Worm (Caenorhabditis elegans) whole organism, L3 larva: ENCODE data around the gene fbxl-4.

Source experiments
- R02D3.7 ChIP-seq: fragments of 150-350 bp; optimal IDR thresholded peaks from 2 replicates; lab custom pipeline; 2014; ENCODE audit warnings: missing biosample characterization, missing genetic modification characterization
- ZK546.5 ChIP-seq: sonication (generic microtip); optimal IDR thresholded peaks from 2 replicates; lab custom pipeline; 2017; ENCODE audit warnings: missing biosample characterization, missing genetic modification characterization
- aly-2 ChIP-seq: fragments of 150-350 bp; optimal IDR thresholded peaks from 2 replicates; lab custom pipeline; 2014; ENCODE audit warnings: missing biosample characterization, missing genetic modification characterization
- ama-1 ChIP-seq: fragments of 150-350 bp; optimal IDR thresholded peaks from 2 replicates; lab custom pipeline; 2018
- ceh-28 ChIP-seq: fragments of 150-350 bp; optimal IDR thresholded peaks from 2 replicates; lab custom pipeline; 2014; ENCODE audit warnings: missing biosample characterization, missing genetic modification reagents, missing genetic modification characterization
- ceh-82 ChIP-seq: fragments of 150-350 bp; optimal IDR thresholded peaks from 2 replicates; lab custom pipeline; 2014; ENCODE audit warnings: missing biosample characterization, missing genetic modification characterization
- egl-27 ChIP-seq: sonication (generic microtip); optimal IDR thresholded peaks from 4 replicates; lab custom pipeline; 2017; ENCODE audit warnings: missing biosample characterization, missing genetic modification reagents, missing genetic modification characterization
- egl-5 ChIP-seq: fragments of 150-350 bp; optimal IDR thresholded peaks from 2 replicates; lab custom pipeline; 2017; ENCODE audit warnings: missing biosample characterization, missing genetic modification reagents, missing genetic modification characterization, inconsistent platforms
- elt-2 ChIP-seq: sonication (generic microtip); optimal IDR thresholded peaks from 2 replicates; lab custom pipeline; 2016; ENCODE audit warnings: missing genetic modification reagents, mild to moderate bottlenecking, missing genetic modification characterization, missing compliant biosample characterization
- elt-3 ChIP-seq, 3 experiments: fragments of 150-350 bp in 1 of 3; sonication (generic microtip) in 2 of 3; optimal IDR thresholded peaks; 2 replicates in 2 of 3; 4 replicates in 1 of 3; lab custom pipeline; 2014 to 2017; ENCODE audit warnings: missing biosample characterization in 3 of 3, missing genetic modification characterization in 3 of 3
- fkh-10 ChIP-seq: sonication (generic microtip); optimal IDR thresholded peaks from 2 replicates; lab custom pipeline; 2017; ENCODE audit warnings: missing biosample characterization, missing genetic modification reagents, missing genetic modification characterization
- fos-1 ChIP-seq: fragments of 150-350 bp; optimal IDR thresholded peaks from 2 replicates; lab custom pipeline; 2014; ENCODE audit warnings: missing biosample characterization, missing genetic modification characterization
- hmg-11 ChIP-seq: sonication (generic microtip); optimal IDR thresholded peaks from 2 replicates; lab custom pipeline; 2016; ENCODE audit warnings: missing genetic modification characterization, missing compliant biosample characterization
- jun-1 ChIP-seq: fragments of 150-350 bp; optimal IDR thresholded peaks from 2 replicates; lab custom pipeline; 2014; ENCODE audit warnings: missing biosample characterization, missing genetic modification reagents, missing genetic modification characterization
- lin-15B ChIP-seq: fragments of 150-350 bp; optimal IDR thresholded peaks from 2 replicates; lab custom pipeline; 2014; ENCODE audit warnings: missing biosample characterization, missing genetic modification characterization
- lin-39 ChIP-seq: fragments of 150-350 bp; optimal IDR thresholded peaks from 2 replicates; lab custom pipeline; 2018; ENCODE audit warnings: missing biosample characterization, missing genetic modification reagents, missing genetic modification characterization
- lsy-12 ChIP-seq: sonication (generic microtip); optimal IDR thresholded peaks from 2 replicates; lab custom pipeline; 2016; ENCODE audit warnings: mild to moderate bottlenecking, missing genetic modification characterization, missing compliant biosample characterization
- mdl-1 ChIP-seq: fragments of 150-350 bp; optimal IDR thresholded peaks from 2 replicates; lab custom pipeline; 2014; ENCODE audit warnings: missing biosample characterization, missing genetic modification characterization
- nfya-1 ChIP-seq: sonication (generic microtip); optimal IDR thresholded peaks from 2 replicates; lab custom pipeline; 2017; ENCODE audit warnings: missing genetic modification characterization, mild to moderate bottlenecking, missing compliant biosample characterization, antibody characterized with exemption, moderate library complexity; ENCODE audit not compliant: insufficient read depth
- nhr-11 ChIP-seq: fragments of 150-350 bp; optimal IDR thresholded peaks from 2 replicates; lab custom pipeline; 2014; ENCODE audit warnings: missing biosample characterization, missing genetic modification characterization
- nhr-12 ChIP-seq: fragments of 150-350 bp; optimal IDR thresholded peaks from 2 replicates; lab custom pipeline; 2014; ENCODE audit warnings: missing biosample characterization, missing genetic modification characterization
- nhr-23 ChIP-seq: fragments of 150-350 bp; optimal IDR thresholded peaks from 2 replicates; lab custom pipeline; 2014; ENCODE audit warnings: missing biosample characterization, missing genetic modification reagents, missing genetic modification characterization
- nhr-25 ChIP-seq: sonication (generic microtip); optimal IDR thresholded peaks from 2 replicates; lab custom pipeline; 2017; ENCODE audit warnings: missing biosample characterization, missing genetic modification characterization
- nhr-28 ChIP-seq: fragments of 150-350 bp; optimal IDR thresholded peaks from 2 replicates; lab custom pipeline; 2014; ENCODE audit warnings: missing biosample characterization, missing genetic modification characterization
- nhr-43 ChIP-seq: sonication (generic microtip); optimal IDR thresholded peaks from 2 replicates; lab custom pipeline; 2016; ENCODE audit warnings: mild to moderate bottlenecking, missing genetic modification characterization, missing compliant biosample characterization; ENCODE audit not compliant: poor library complexity, severe bottlenecking
- nhr-76 ChIP-seq: fragments of 150-350 bp; sonication (generic microtip); optimal IDR thresholded peaks from 5 replicates; lab custom pipeline; 2014; ENCODE audit warnings: missing biosample characterization, missing genetic modification characterization
- nhr-77 ChIP-seq: fragments of 150-350 bp; optimal IDR thresholded peaks from 2 replicates; lab custom pipeline; 2014; ENCODE audit warnings: missing biosample characterization, missing genetic modification characterization
- pha-4 ChIP-seq: fragments of 150-350 bp; optimal IDR thresholded peaks from 2 replicates; lab custom pipeline; 2014; ENCODE audit warnings: missing biosample characterization, missing genetic modification reagents, missing genetic modification characterization
- pqm-1 ChIP-seq: fragments of 150-350 bp; optimal IDR thresholded peaks from 2 replicates; lab custom pipeline; 2017; ENCODE audit warnings: missing biosample characterization, missing genetic modification characterization, inconsistent platforms
- sea-2 ChIP-seq: fragments of 150-350 bp; sonication (generic microtip); optimal IDR thresholded peaks from 4 replicates; lab custom pipeline; 2014; ENCODE audit warnings: missing biosample characterization, missing genetic modification reagents, missing genetic modification characterization
- skn-1 ChIP-seq: fragments of 150-350 bp; optimal IDR thresholded peaks from 2 replicates; lab custom pipeline; 2014; ENCODE audit warnings: missing biosample characterization, missing genetic modification characterization
- snpc-4 ChIP-seq: fragments of 150-350 bp; optimal IDR thresholded peaks from 2 replicates; lab custom pipeline; 2014; ENCODE audit warnings: missing biosample characterization, missing genetic modification characterization
- ztf-11 ChIP-seq: fragments of 150-350 bp; optimal IDR thresholded peaks from 2 replicates; lab custom pipeline; 2014; ENCODE audit warnings: missing biosample characterization, missing genetic modification characterization

Gene fbxl-4

DNA sequence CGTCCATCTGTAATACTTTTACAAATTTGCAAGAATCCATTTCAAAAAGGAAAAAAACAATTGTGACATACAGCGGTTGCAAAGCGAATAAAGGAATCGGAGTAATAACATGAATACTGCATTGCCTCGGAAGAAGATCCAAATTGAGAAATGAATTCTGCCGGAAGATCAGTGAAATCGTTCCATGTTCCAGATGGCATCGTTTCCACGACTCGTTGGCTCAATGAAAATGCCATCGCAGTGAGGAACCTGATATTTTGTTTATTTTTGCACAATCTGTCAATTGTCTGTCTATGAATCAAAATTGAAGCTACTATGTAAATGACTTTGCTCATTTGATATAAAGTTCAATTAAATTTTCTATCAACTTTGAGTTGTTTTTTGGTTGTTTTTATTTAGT lies 42.0 kb downstream of the fbxl-4 start:
- no peak for TF ChIP-seq ceh-82 (tag; lab: Kevin White, UChicago)
- TF ChIP-seq egl-27, result no peak
- no peak for TF ChIP-seq nhr-11 (tag; lab: Kevin White, UChicago)
- TF ChIP-seq R02D3.7, result no peak
- TF ChIP-seq hmg-11, result no peak
- TF ChIP-seq nhr-43, result no peak
- TF ChIP-seq skn-1 (tag; lab: Kevin White, UChicago), result no peak
- TF ChIP-seq pqm-1 (tag; lab: Kevin White, UChicago), result no peak
- no peak for TF ChIP-seq snpc-4 (tag; lab: Kevin White, UChicago)
- TF ChIP-seq ama-1, result no peak
- no peak for TF ChIP-seq nhr-77 (tag; lab: Kevin White, UChicago)

DNA sequence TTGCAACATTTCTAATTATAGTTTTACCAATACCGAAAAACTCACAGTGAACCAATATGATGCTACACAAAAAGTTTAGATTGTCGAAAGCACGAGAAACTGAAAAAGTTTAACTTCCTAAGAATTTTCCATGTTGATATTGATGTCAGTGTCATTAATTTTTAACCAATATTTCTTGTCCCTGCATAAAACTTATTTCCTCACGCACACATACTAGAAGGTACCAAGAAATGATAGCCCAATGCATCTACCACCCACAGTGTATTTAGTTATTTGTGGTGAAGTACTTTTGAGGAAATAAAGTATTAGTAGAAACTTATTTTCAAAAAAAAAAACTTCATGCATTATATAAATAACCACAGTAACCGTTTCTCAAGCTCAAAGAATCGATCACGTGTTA lies 42.8 kb downstream of the fbxl-4 start, which contains the start of gene aexr-2:
Gene aexr-2 (minus strand): TSS at position 101 of the 400 bp plus-strand sequence.
- no peak for TF ChIP-seq R02D3.7

DNA sequence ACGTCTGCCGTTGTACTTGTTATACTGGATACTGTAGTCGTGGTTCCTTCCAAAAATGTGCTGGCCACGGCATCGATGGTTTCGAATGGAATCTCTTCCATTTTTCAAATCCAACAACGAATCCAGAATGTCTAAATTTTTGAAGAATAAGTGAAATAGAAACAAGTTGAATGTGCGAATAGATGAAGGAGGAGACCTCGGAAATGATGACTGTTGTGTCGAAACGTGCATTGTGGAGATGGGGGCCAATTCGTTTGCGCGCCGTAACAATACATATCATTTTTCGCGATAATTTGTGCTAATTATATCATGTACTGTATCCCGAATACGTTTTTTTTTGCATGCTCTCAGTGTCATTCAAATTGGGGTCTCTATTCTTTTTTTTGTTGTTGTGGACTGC lies 46.6 kb downstream of the fbxl-4 start, which contains the start of gene aexr-1:
Gene aexr-1 (minus strand): TSS at position 101 of the 400 bp plus-strand sequence.
- TF ChIP-seq pha-4 (tag; lab: Kevin White, UChicago) (no peak), nhr-12 (no peak), nfya-1 (tag; lab: Kevin White, UChicago) (no peak), elt-3 (tag; optimal IDR thresholded peaks at IDR 0.05; lab: Kevin White, UChicago) (no peak), nhr-28 (tag; lab: Kevin White, UChicago) (no peak), lin-39 (no peak), sea-2 (GFP tag; lab: Kevin White, UChicago) (no peak), fkh-10 (GFP tag; lab: Kevin White, UChicago) (no peak), egl-5 (tag; lab: Kevin White, UChicago) (no peak), lsy-12 (tag; lab: Kevin White, UChicago) (no peak), nhr-76 (tag; lab: Kevin White, UChicago) (no peak), aly-2 (tag; lab: Kevin White, UChicago) (no peak), mdl-1 (tag; lab: Kevin White, UChicago) (no peak), egl-27 (no peak), lin-15B (tag; lab: Kevin White, UChicago) (no peak), fos-1 (tag; lab: Kevin White, UChicago) (no peak), jun-1 (tag; lab: Kevin White, UChicago) (no peak)

DNA sequence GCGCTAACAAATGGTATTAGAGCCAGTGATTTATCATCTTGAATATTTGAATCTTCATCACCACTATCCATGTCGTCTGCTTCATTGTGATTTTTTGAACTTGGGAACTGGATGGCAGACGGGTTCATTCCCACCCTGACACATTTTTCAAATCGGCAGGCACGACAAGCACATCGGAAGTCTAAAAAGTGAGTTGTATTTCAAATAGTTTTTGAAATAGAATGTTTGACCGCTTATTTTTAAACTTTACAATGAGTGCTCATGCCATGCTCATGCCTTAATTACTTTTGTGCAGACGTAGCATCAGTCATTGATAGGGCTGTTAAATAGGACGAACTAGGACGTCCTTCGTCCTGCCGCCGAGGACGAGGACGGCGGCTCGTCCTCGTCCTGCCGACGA lies 49.3 kb downstream of the fbxl-4 start:
- no peak for TF ChIP-seq ZK546.5 (tag; lab: Kevin White, UChicago)
- no peak for TF ChIP-seq ztf-11

DNA sequence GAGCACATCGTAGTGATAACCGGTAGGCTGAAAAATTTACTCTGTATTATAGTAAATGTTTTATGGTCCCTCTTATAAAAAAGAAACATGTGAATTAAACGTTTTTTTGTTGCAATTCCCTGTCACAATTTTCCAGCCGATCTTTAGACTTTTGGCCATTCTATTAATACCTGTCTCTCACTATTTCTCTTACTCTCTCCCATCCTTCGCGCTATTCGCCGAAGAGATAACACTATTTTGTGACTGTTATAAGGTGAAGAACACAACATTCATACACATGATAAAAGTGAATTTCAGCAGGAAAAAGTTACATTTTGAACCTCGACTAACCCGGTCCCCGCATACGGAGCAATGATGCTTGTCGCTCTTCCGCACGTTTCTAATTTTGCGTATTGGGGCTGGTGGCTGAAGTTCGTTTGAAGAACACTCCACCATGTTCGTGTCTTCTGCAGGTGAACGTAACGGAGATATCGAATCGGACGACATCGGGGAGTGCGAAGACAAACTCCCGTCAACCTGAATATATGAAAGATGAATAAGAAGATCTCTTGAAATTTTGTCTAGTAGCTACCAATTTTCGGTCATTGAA lies 50.5 kb downstream of the fbxl-4 start:
- peak; percentile 16 for TF ChIP-seq nfya-1 (tag; lab: Kevin White, UChicago)
- peak; percentile 73 for TF ChIP-seq elt-2 (tag; lab: Kevin White, UChicago)
- peak; percentile 70 for TF ChIP-seq pqm-1 (tag; lab: Kevin White, UChicago)
- TF ChIP-seq nhr-23 (tag; lab: Kevin White, UChicago), result peak; percentile 67
- TF ChIP-seq ceh-28, result peak; percentile 32
- peak; percentile 62 for TF ChIP-seq nhr-43
- no peak for TF ChIP-seq elt-3 (tag; optimal IDR thresholded peaks at IDR 0.05; lab: Kevin White, UChicago)
- TF ChIP-seq nhr-25 (tag; lab: Kevin White, UChicago), result peak; percentile 75
- no peak for TF ChIP-seq R02D3.7
- TF ChIP-seq jun-1 (tag; lab: Kevin White, UChicago), result peak; percentile 40
